Fruit fly (Drosophila melanogaster): ENCODE data around the gene CG44362.

The CG44362 gene

dm6 chr3L:11394390-11394789 is 3.0 kb upstream of the CG44362 start, which contains the start of gene CG11726:
TSS of gene CG11726 (plus strand) at chr3L:11394690.
- TF ChIP-seq Mnt (GFP tag; optimal IDR thresholded peaks at IDR 0.05) (no peak), CG7045 (GFP tag; optimal IDR thresholded peaks at IDR 0.05) (no peak), Hr96 (GFP tag; optimal IDR thresholded peaks at IDR 0.05) (no peak), Crg-1 (GFP tag; optimal IDR thresholded peaks at IDR 0.05) (no peak), ovo (GFP tag; optimal IDR thresholded peaks at IDR 0.05) (no peak), toe (GFP tag; optimal IDR thresholded peaks at IDR 0.05) (no peak), cnc (optimal IDR thresholded peaks at IDR 0.05) (no peak), CG33017 (tag; optimal IDR thresholded peaks at IDR 0.05) (no peak), Clk (GFP tag; optimal IDR thresholded peaks at IDR 0.05) (no peak), CG12768 (GFP tag; optimal IDR thresholded peaks at IDR 0.05) (no peak), pad (GFP tag; optimal IDR thresholded peaks at IDR 0.05) (no peak), kay (GFP tag; ENCODE audit: borderline replicate concordance) (no peak)

dm6 chr3L:11398484-11399088 is 1.2 kb downstream of the CG44362 start:
- TF ChIP-seq Crg-1 (GFP tag; optimal IDR thresholded peaks at IDR 0.05) (no peak), cic (GFP tag; optimal IDR thresholded peaks at IDR 0.05) (no peak), CG11617 (GFP tag; optimal IDR thresholded peaks at IDR 0.05) (no peak), CG1620 (GFP tag; optimal IDR thresholded peaks at IDR 0.05) (no peak), CG5204 (GFP tag; optimal IDR thresholded peaks at IDR 0.05) (no peak), toe (GFP tag; optimal IDR thresholded peaks at IDR 0.05) (no peak), CG33017 (tag; optimal IDR thresholded peaks at IDR 0.05) (no peak), CG7045 (GFP tag; optimal IDR thresholded peaks at IDR 0.05) (no peak), Mnt (GFP tag; optimal IDR thresholded peaks at IDR 0.05) (no peak), pad (GFP tag; optimal IDR thresholded peaks at IDR 0.05) (no peak), bab1 (GFP tag; optimal IDR thresholded peaks at IDR 0.05) (no peak), tj (GFP tag; optimal IDR thresholded peaks at IDR 0.05) (no peak), ovo (GFP tag; optimal IDR thresholded peaks at IDR 0.05) (no peak), kay (GFP tag; ENCODE audit: borderline replicate concordance) (no peak), Clk (GFP tag; optimal IDR thresholded peaks at IDR 0.05) (no peak), CG14711 (tag; optimal IDR thresholded peaks at IDR 0.05) (no peak), Hr96 (GFP tag; optimal IDR thresholded peaks at IDR 0.05) (no peak), CG7101 (tag; optimal IDR thresholded peaks at IDR 0.05) (no peak), cnc (optimal IDR thresholded peaks at IDR 0.05) (no peak)

- TF ChIP-seq Crg-1 (GFP tag; optimal IDR thresholded peaks at IDR 0.05) (no peak), kay (GFP tag; ENCODE audit: borderline replicate concordance) (peak; percentile 53)
Observed at dm6 chr3L:11399437-11399836, 2.1 kb downstream of the CG44362 start.

dm6 chr3L:11400262-11400661 is 2.9 kb downstream of the CG44362 start:
- TF ChIP-seq ovo (GFP tag; optimal IDR thresholded peaks at IDR 0.05), result no peak
- no peak for TF ChIP-seq CG33017 (tag; optimal IDR thresholded peaks at IDR 0.05)

DNA sequence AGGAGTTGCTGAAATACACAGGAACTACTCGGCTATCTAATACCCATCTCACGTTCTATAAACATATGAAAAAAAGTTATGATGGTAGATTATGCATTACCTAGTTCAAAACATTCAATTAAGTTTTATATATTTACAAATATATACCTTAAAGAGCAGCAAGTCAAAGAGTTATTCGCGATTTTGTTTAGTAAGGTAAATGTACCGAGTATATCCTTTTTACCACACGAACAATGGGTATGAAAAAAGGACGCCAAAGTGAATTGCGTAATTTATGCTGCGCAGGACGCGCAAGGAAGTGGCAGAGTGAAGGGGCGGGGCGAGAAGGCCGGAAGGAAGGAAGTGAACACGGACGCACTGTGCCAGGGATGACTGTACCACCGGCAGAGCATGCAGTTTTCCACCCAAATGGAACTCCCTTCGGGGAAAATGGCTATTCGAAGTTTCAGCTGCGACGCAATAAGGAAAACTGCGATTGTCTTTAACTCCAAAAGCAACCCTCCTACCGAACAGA is 3.4 kb downstream of the CG44362 start:
- no peak for TF ChIP-seq Mnt (GFP tag; optimal IDR thresholded peaks at IDR 0.05)

DNA sequence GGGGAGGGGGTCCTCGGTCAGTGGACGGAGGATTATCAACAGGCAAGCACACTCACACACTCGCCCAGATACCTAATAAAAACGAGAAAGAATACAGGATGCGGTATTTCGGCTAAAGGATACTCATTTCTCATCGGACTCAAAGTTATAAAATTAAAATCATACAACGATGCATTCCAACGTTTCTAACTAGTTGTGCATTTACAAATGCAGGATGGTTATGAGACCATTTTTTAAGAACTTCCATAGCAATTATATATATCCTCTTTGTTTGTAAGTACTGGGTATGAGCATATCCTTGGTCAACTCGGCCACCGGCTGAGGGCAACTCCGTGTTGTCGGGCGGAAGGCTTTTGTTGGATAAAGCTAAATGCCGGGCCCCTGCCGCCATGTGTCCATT is 5.0 kb downstream of the CG44362 start:
- TF ChIP-seq toe (GFP tag; optimal IDR thresholded peaks at IDR 0.05) (no peak), ovo (GFP tag; optimal IDR thresholded peaks at IDR 0.05) (no peak), CG14711 (tag; optimal IDR thresholded peaks at IDR 0.05) (no peak), bab1 (GFP tag; optimal IDR thresholded peaks at IDR 0.05) (no peak), pad (GFP tag; optimal IDR thresholded peaks at IDR 0.05) (no peak), CG5204 (GFP tag; optimal IDR thresholded peaks at IDR 0.05) (no peak), Clk (GFP tag; optimal IDR thresholded peaks at IDR 0.05) (no peak), cic (GFP tag; optimal IDR thresholded peaks at IDR 0.05) (no peak), CG11617 (GFP tag; optimal IDR thresholded peaks at IDR 0.05) (no peak), kay (GFP tag; ENCODE audit: borderline replicate concordance) (no peak), CG33017 (tag; optimal IDR thresholded peaks at IDR 0.05) (no peak), tj (GFP tag; optimal IDR thresholded peaks at IDR 0.05) (no peak), CG7101 (tag; optimal IDR thresholded peaks at IDR 0.05) (no peak)

dm6 chr3L:11403542-11403941 is 6.2 kb downstream of the CG44362 start:
- TF ChIP-seq CG11617 (GFP tag; optimal IDR thresholded peaks at IDR 0.05) (no peak), CG14711 (tag; optimal IDR thresholded peaks at IDR 0.05) (no peak), Mnt (GFP tag; optimal IDR thresholded peaks at IDR 0.05) (no peak), Clk (GFP tag; optimal IDR thresholded peaks at IDR 0.05) (no peak), CG7045 (GFP tag; optimal IDR thresholded peaks at IDR 0.05) (no peak), toe (GFP tag; optimal IDR thresholded peaks at IDR 0.05) (no peak), CG12768 (GFP tag; optimal IDR thresholded peaks at IDR 0.05) (no peak), CG33017 (tag; optimal IDR thresholded peaks at IDR 0.05) (no peak), kay (GFP tag; ENCODE audit: borderline replicate concordance) (no peak), ovo (GFP tag; optimal IDR thresholded peaks at IDR 0.05) (no peak), CG5204 (GFP tag; optimal IDR thresholded peaks at IDR 0.05) (no peak), bab1 (GFP tag; optimal IDR thresholded peaks at IDR 0.05) (no peak), pad (GFP tag; optimal IDR thresholded peaks at IDR 0.05) (no peak)

Measured in whole organism, adult.